Fruit fly (Drosophila melanogaster) whole organism, prepupa: ENCODE results near the gene CG15034.
A peak's percentile ranks its signal among the peaks of the same experiment; 100 is the strongest.

Experiments used
- CG10631 ChIP-seq: fragments of 200-800 bp; sonication (Bioruptor generic); optimal IDR thresholded peaks from 2 replicates; lab custom pipeline; 2016; ENCODE audit warnings: missing biosample characterization, missing genetic modification characterization
- CG10669 ChIP-seq: fragments of 200-800 bp; sonication (Bioruptor generic); optimal IDR thresholded peaks from 3 replicates; lab custom pipeline; 2018; ENCODE audit warnings: missing biosample characterization, mild to moderate bottlenecking, missing genetic modification characterization, moderate library complexity
- CG11294 ChIP-seq: fragments of 200-800 bp; sonication (Bioruptor generic); IDR thresholded peaks from 2 replicates; pipeline ENCODE4 v1.3.6; 2022; ENCODE audit warnings: missing biosample characterization, missing genetic modification characterization
- CG11902 ChIP-seq: fragments of 200-800 bp; sonication (Bioruptor generic); optimal IDR thresholded peaks from 3 replicates; lab custom pipeline; 2016; ENCODE audit warnings: missing biosample characterization, missing genetic modification characterization
- CG15336 ChIP-seq: fragments of 200-800 bp; sonication (Bioruptor generic); IDR thresholded peaks from 2 replicates; pipeline ENCODE4 v1.3.6; 2022; ENCODE audit warnings: missing biosample characterization, missing genetic modification characterization
- CG1621 ChIP-seq: fragments of 200-800 bp; sonication (Bioruptor generic); optimal IDR thresholded peaks from 3 replicates; lab custom pipeline; 2018; ENCODE audit warnings: missing biosample characterization, mild to moderate bottlenecking, missing genetic modification characterization
- CG16779 ChIP-seq: fragments of 200-800 bp; sonication (Bioruptor generic); optimal IDR thresholded peaks from 3 replicates; lab custom pipeline; 2017; ENCODE audit warnings: missing biosample characterization, mild to moderate bottlenecking, missing genetic modification characterization
- CG3032 ChIP-seq: fragments of 200-800 bp; optimal IDR thresholded peaks from 2 replicates; lab custom pipeline; 2019; ENCODE audit warnings: missing biosample characterization, mild to moderate bottlenecking, missing genetic modification characterization, moderate library complexity
- CG31627 ChIP-seq: fragments of 200-800 bp; sonication (Bioruptor generic); optimal IDR thresholded peaks from 3 replicates; lab custom pipeline; 2016; ENCODE audit warnings: missing biosample characterization, missing genetic modification characterization
- CG32006 ChIP-seq: fragments of 200-800 bp; sonication (Bioruptor generic); optimal IDR thresholded peaks from 3 replicates; lab custom pipeline; 2017; ENCODE audit warnings: missing biosample characterization, mild to moderate bottlenecking, missing genetic modification characterization
- CG34406 ChIP-seq: fragments of 200-800 bp; sonication (Bioruptor generic); optimal IDR thresholded peaks from 3 replicates; lab custom pipeline; 2016; ENCODE audit warnings: missing biosample characterization, missing genetic modification characterization
- CG3919 ChIP-seq: fragments of 200-800 bp; sonication (Bioruptor generic); optimal IDR thresholded peaks from 3 replicates; lab custom pipeline; 2016; ENCODE audit warnings: missing biosample characterization, missing genetic modification characterization
- CG4318 ChIP-seq: fragments of 200-800 bp; sonication (Bioruptor generic); optimal IDR thresholded peaks from 3 replicates; lab custom pipeline; 2017; ENCODE audit warnings: missing biosample characterization, mild to moderate bottlenecking, missing genetic modification characterization
- CG6163 ChIP-seq: fragments of 200-800 bp; sonication (Bioruptor generic); IDR thresholded peaks from 3 replicates; pipeline ENCODE4 v1.3.6; 2022; ENCODE audit warnings: missing biosample characterization, missing genetic modification characterization
- CG6276 ChIP-seq: fragments of 200-800 bp; sonication (Bioruptor generic); optimal IDR thresholded peaks from 2 replicates; lab custom pipeline; 2017; ENCODE audit warnings: missing biosample characterization, mild to moderate bottlenecking, missing genetic modification characterization
- CG6808 ChIP-seq: fragments of 200-800 bp; sonication (Bioruptor generic); optimal IDR thresholded peaks from 3 replicates; lab custom pipeline; 2017; ENCODE audit warnings: missing biosample characterization, missing genetic modification characterization, mild to moderate bottlenecking, moderate library complexity, missing genetic modification reagents
- CG6854 ChIP-seq: fragments of 200-800 bp; sonication (Bioruptor generic); optimal IDR thresholded peaks from 2 replicates; lab custom pipeline; 2017; ENCODE audit warnings: missing biosample characterization, mild to moderate bottlenecking, missing genetic modification characterization
- CG7368 ChIP-seq: fragments of 200-800 bp; sonication (Bioruptor generic); optimal IDR thresholded peaks from 3 replicates; lab custom pipeline; 2016; ENCODE audit warnings: missing biosample characterization, missing genetic modification characterization
- CG8119 ChIP-seq: fragments of 200-800 bp; sonication (Bioruptor generic); IDR thresholded peaks from 3 replicates; pipeline ENCODE4 v1.3.6; 2022; ENCODE audit warnings: missing biosample characterization, missing genetic modification characterization
- CG8319 ChIP-seq: fragments of 200-800 bp; sonication (Bioruptor generic); optimal IDR thresholded peaks from 3 replicates; lab custom pipeline; 2016; ENCODE audit warnings: missing biosample characterization, missing genetic modification characterization
- CG8632 ChIP-seq: fragments of 200-800 bp; sonication (Bioruptor generic); optimal IDR thresholded peaks from 3 replicates; lab custom pipeline; 2016; ENCODE audit warnings: missing biosample characterization, missing genetic modification characterization
- Eip75B ChIP-seq: fragments of 200-800 bp; sonication (Bioruptor generic); optimal IDR thresholded peaks from 3 replicates; lab custom pipeline; 2016; ENCODE audit warnings: missing biosample characterization, missing genetic modification characterization
- Eip78C ChIP-seq: fragments of 200-800 bp; sonication (Bioruptor generic); peaks from one replicate; lab custom pipeline; 2016; ENCODE audit warnings: missing biosample characterization, missing genetic modification characterization
- Eip93F ChIP-seq: fragments of 200-800 bp; sonication (Bioruptor generic); optimal IDR thresholded peaks from 2 replicates; lab custom pipeline; 2016; ENCODE audit warnings: missing biosample characterization, mild to moderate bottlenecking, missing genetic modification characterization
- Ets21C ChIP-seq: fragments of 200-800 bp; sonication (Bioruptor generic); optimal IDR thresholded peaks from 3 replicates; lab custom pipeline; 2016; ENCODE audit warnings: missing biosample characterization, missing genetic modification characterization
- Hr38 ChIP-seq: sonication (Bioruptor generic); optimal IDR thresholded peaks from 2 replicates; lab custom pipeline; 2016; ENCODE audit warnings: missing biosample characterization, missing genetic modification characterization
- Hr39 ChIP-seq: fragments of 200-800 bp; sonication (Bioruptor generic); optimal IDR thresholded peaks from 2 replicates; lab custom pipeline; 2016; ENCODE audit warnings: missing biosample characterization, missing genetic modification characterization
- Lpt ChIP-seq: fragments of 200-800 bp; sonication (Bioruptor generic); optimal IDR thresholded peaks from 3 replicates; lab custom pipeline; 2016; ENCODE audit warnings: missing biosample characterization, missing genetic modification characterization
- Met ChIP-seq: fragments of 200-800 bp; sonication (Bioruptor generic); optimal IDR thresholded peaks from 3 replicates; lab custom pipeline; 2016; ENCODE audit warnings: missing biosample characterization, missing genetic modification characterization
- Smox ChIP-seq: fragments of 200-800 bp; sonication (Bioruptor generic); optimal IDR thresholded peaks from 3 replicates; lab custom pipeline; 2016; ENCODE audit warnings: missing biosample characterization, missing genetic modification characterization
- Sox102F ChIP-seq: fragments of 200-800 bp; sonication (Bioruptor generic); optimal IDR thresholded peaks from 2 replicates; lab custom pipeline; 2016; ENCODE audit warnings: missing biosample characterization, mild to moderate bottlenecking, missing genetic modification characterization
- Sox15 ChIP-seq: fragments of 200-800 bp; sonication (Bioruptor generic); optimal IDR thresholded peaks from 3 replicates; lab custom pipeline; 2016; ENCODE audit warnings: missing biosample characterization, missing genetic modification characterization
- achi ChIP-seq: fragments of 200-800 bp; sonication (Bioruptor generic); optimal IDR thresholded peaks from 3 replicates; lab custom pipeline; 2016; ENCODE audit warnings: missing biosample characterization, missing genetic modification characterization
- acj6 ChIP-seq: fragments of 200-800 bp; sonication (Bioruptor generic); optimal IDR thresholded peaks from 3 replicates; lab custom pipeline; 2016; ENCODE audit warnings: missing biosample characterization, missing genetic modification characterization
- cyc ChIP-seq: fragments of 200-800 bp; sonication (Bioruptor generic); optimal IDR thresholded peaks from 3 replicates; lab custom pipeline; 2016; ENCODE audit warnings: missing biosample characterization, missing genetic modification characterization
- dac ChIP-seq: fragments of 200-800 bp; sonication (Bioruptor generic); optimal IDR thresholded peaks from 2 replicates; lab custom pipeline; 2017; ENCODE audit warnings: missing biosample characterization, mild to moderate bottlenecking, missing genetic modification characterization
- dsx ChIP-seq: fragments of 200-800 bp; optimal IDR thresholded peaks from 3 replicates; lab custom pipeline; 2019; ENCODE audit warnings: missing biosample characterization, mild to moderate bottlenecking, missing genetic modification characterization, moderate library complexity; ENCODE audit not compliant: poor library complexity, severe bottlenecking
- eg ChIP-seq: fragments of 200-800 bp; sonication (Bioruptor generic); IDR thresholded peaks from 3 replicates; pipeline ENCODE4 v1.3.6; 2022; ENCODE audit warnings: missing biosample characterization, missing genetic modification characterization
- esn ChIP-seq: fragments of 200-800 bp; sonication (Bioruptor generic); optimal IDR thresholded peaks from 2 replicates; lab custom pipeline; 2016; ENCODE audit warnings: missing biosample characterization, mild to moderate bottlenecking, missing genetic modification characterization, moderate library complexity
- fd59A ChIP-seq: fragments of 200-800 bp; sonication (Bioruptor generic); optimal IDR thresholded peaks from 2 replicates; lab custom pipeline; 2017; ENCODE audit warnings: missing biosample characterization, mild to moderate bottlenecking, missing genetic modification characterization, missing genetic modification reagents
- fd85E ChIP-seq: fragments of 200-800 bp; sonication (Bioruptor generic); optimal IDR thresholded peaks from 3 replicates; lab custom pipeline; 2016; ENCODE audit warnings: missing biosample characterization, missing genetic modification characterization
- fkh ChIP-seq: fragments of 200-800 bp; sonication (Bioruptor generic); optimal IDR thresholded peaks from 3 replicates; lab custom pipeline; 2017; ENCODE audit warnings: missing biosample characterization, mild to moderate bottlenecking, missing genetic modification characterization, moderate library complexity
- lz ChIP-seq: fragments of 200-800 bp; sonication (Bioruptor generic); optimal IDR thresholded peaks from 3 replicates; lab custom pipeline; 2016; ENCODE audit warnings: missing biosample characterization, missing genetic modification characterization
- net ChIP-seq: fragments of 200-800 bp; sonication (Bioruptor generic); optimal IDR thresholded peaks from 3 replicates; lab custom pipeline; 2016; ENCODE audit warnings: missing biosample characterization, missing genetic modification characterization
- spab ChIP-seq: fragments of 200-800 bp; sonication (Bioruptor generic); optimal IDR thresholded peaks from 2 replicates; lab custom pipeline; 2017; ENCODE audit warnings: missing biosample characterization, mild to moderate bottlenecking, missing genetic modification characterization, missing genetic modification reagents
- svp ChIP-seq: fragments of 200-800 bp; sonication (Bioruptor generic); peaks from one replicate; lab custom pipeline; 2016; ENCODE audit warnings: missing biosample characterization, missing genetic modification characterization
- vri ChIP-seq: fragments of 200-800 bp; sonication (Bioruptor generic); optimal IDR thresholded peaks from 3 replicates; lab custom pipeline; 2016; ENCODE audit warnings: missing biosample characterization, mild to moderate bottlenecking, missing genetic modification characterization

CG15034 gene

DNA sequence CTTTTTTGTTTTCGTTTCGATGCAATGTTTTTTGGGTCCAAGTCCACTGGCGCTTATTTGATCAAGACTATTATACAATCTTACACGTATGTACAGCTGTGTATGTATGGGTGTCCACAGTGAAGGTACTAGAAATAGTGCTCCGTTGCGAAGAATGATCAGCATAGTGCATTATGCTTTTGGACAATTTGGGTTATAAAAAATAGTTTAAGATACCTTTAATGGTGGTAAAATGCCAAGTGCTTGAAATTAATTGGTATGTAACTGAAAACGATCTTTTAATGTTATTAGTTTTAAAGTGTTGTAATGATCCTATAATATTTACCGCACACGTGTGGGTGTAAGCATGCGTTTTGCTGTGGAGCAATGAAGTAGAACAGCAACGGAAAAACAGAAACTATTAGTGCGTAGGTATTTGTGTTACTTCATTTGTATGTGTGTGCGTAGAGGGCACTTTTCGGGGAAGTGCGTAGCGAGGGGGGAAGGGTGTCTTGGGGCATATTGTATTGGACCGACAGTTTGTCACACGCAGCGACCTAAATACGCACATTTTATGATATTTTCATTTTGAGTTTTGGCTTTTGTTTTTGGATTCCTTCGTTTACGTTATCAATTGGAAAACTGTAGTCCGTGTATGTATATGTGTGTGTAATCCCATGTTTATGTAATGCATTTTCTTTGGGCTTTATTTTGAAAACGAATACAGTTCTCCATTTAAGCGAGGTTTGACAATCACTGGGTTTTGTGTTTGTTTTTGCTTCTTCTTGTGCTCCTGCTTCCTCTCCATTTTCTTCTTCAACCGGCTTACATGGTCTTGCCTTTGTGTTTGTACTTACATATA, 11.0 kb downstream of the CG15034 start (continued):
- TF ChIP-seq CG4318 (GFP tag; lab: Kevin White, UChicago) (peak; percentile 70), CG6276 (peak; percentile 82), lz (GFP tag; lab: Kevin White, UChicago) (peak; percentile 14), net (GFP tag; lab: Kevin White, UChicago) (peak; percentile 62), CG11902 (GFP tag; lab: Kevin White, UChicago) (peak; percentile 13), dac (GFP tag; lab: Kevin White, UChicago) (peak; percentile 26), spab (GFP tag; lab: Kevin White, UChicago) (peak; percentile 55), cyc (no peak), CG6808 (GFP tag; lab: Kevin White, UChicago) (peak; percentile 70), Smox (GFP tag; lab: Kevin White, UChicago) (no peak), Hr38 (GFP tag; lab: Kevin White, UChicago) (no peak), CG8119 (GFP tag; lab: Robert Waterston, UW) (peak; percentile 86), Eip75B (GFP tag; lab: Kevin White, UChicago) (peak; percentile 60), esn (no peak), CG11294 (GFP tag; lab: Robert Waterston, UW) (peak; percentile 58), Ets21C (no peak), svp (no peak), Sox15 (GFP tag; lab: Kevin White, UChicago) (no peak), CG34406 (GFP tag; lab: Kevin White, UChicago) (peak; percentile 46), Sox102F (GFP tag; lab: Kevin White, UChicago) (peak; percentile 1), eg (GFP tag; lab: Robert Waterston, UW) (peak; percentile 79; the same call in 2 of the 3 replicates), CG6163 (GFP tag; lab: Robert Waterston, UW) (peak; percentile 73), Eip93F (GFP tag; lab: Kevin White, UChicago) (no peak), CG3032 (peak; percentile 71), CG16779 (tag; lab: Kevin White, UChicago) (peak; percentile 34)

DNA sequence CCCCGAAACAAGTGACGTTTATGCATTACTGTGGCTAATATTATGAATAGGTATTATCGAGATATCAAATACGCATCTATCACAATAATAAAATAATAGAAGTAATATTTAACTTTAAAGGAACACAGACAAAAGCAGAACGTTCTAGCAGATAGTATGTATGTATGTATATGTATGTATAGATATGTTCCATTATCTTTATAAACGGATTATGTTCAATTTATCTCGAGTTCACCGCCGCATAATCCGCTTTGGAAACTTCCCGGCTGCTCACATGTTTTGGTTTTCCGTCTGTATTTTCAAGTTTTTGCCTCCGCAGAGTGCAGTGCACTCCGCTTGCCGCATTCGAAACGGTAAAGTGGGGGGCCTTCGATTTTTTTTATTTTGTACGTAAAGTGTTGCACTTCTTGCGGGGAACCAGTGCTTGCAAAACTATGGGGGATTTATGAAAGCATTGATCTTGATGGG, 11.7 kb downstream of the CG15034 start:
- TF ChIP-seq vri (GFP tag; lab: Kevin White, UChicago) (peak; percentile 69), Hr39 (peak; percentile 11), CG15336 (GFP tag; lab: Robert Waterston, UW) (peak; percentile 78), CG8632 (GFP tag; lab: Kevin White, UChicago) (peak; percentile 59), CG10669 (peak; percentile 56), CG32006 (GFP tag; lab: Kevin White, UChicago) (peak; percentile 44), CG3032 (peak; percentile 77), CG1621 (tag; lab: Kevin White, UChicago) (peak; percentile 53), Met (GFP tag; lab: Kevin White, UChicago) (peak; percentile 78), CG7368 (GFP tag; lab: Kevin White, UChicago) (peak; percentile 51), Lpt (no peak), Ets21C (peak; percentile 32), dsx (GFP tag; lab: Kevin White, UChicago) (peak; percentile 91), CG34406 (GFP tag; lab: Kevin White, UChicago) (peak; percentile 65), dac (GFP tag; lab: Kevin White, UChicago) (peak; percentile 23), fd59A (GFP tag; lab: Kevin White, UChicago) (peak; percentile 52), CG8119 (GFP tag; lab: Robert Waterston, UW) (peak; percentile 79), CG10631 (GFP tag; lab: Kevin White, UChicago) (peak; percentile 59), CG6854 (GFP tag; lab: Kevin White, UChicago) (peak; percentile 25), fd85E (GFP tag; lab: Kevin White, UChicago) (no peak), Eip78C (peak; percentile 93), CG3919 (peak; percentile 59), CG6276 (peak; percentile 50), fkh (GFP tag; lab: Kevin White, UChicago) (no peak), Smox (GFP tag; lab: Kevin White, UChicago) (peak; percentile 74), acj6 (peak; percentile 69), net (GFP tag; lab: Kevin White, UChicago) (peak; percentile 73), CG31627 (GFP tag; lab: Kevin White, UChicago) (peak; percentile 28), Sox102F (GFP tag; lab: Kevin White, UChicago) (peak; percentile 75), CG11902 (GFP tag; lab: Kevin White, UChicago) (peak; percentile 24), CG8319 (GFP tag; lab: Kevin White, UChicago) (peak; percentile 29), achi (peak; percentile 63), CG6808 (GFP tag; lab: Kevin White, UChicago) (peak; percentile 60), spab (GFP tag; lab: Kevin White, UChicago) (peak; percentile 40)
